Fruit fly (Drosophila melanogaster) whole organism, pupa: ENCODE data around the gene CG43116.

Experiments
- CG14655 ChIP-seq: fragments of 200-800 bp; sonication (Bioruptor generic); optimal IDR thresholded peaks from 3 replicates; lab custom pipeline; 2017; ENCODE audit warnings: mild to moderate bottlenecking, missing biosample characterization, missing genetic modification reagents, missing genetic modification characterization
- CG34367 ChIP-seq: fragments of 200-800 bp; sonication (Bioruptor generic); optimal IDR thresholded peaks from 2 replicates; lab custom pipeline; 2018; ENCODE audit warnings: missing biosample characterization, mild to moderate bottlenecking, missing genetic modification characterization
- Ets98B ChIP-seq: fragments of 200-800 bp; sonication (Bioruptor generic); IDR thresholded peaks from 2 replicates; pipeline ENCODE4 v1.3.6; 2022; ENCODE audit warnings: missing biosample characterization, missing genetic modification characterization

DNA sequence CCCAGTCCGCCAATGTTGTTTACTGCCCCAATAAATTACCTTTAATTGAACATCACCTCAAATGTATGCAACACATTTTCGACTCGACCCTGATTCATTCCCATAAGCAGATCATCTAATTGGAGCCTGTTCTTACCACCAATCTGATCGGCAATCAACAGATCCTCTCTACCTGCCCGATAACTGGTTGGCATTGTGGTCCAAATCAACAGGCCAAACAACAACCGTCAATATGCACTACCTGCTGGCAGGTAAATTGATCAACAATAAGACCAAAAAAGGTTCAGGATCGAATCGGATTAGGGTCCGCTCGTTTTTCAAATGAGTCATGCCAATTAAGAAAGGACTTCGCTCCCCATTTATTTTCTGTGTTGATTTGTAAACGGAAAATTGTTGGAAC, 26.5 kb upstream of the CG43116 start:
- no peak for TF ChIP-seq Ets98B
- no peak for TF ChIP-seq CG34367 (tag; lab: Kevin White, UChicago)
- TF ChIP-seq CG14655 (GFP tag; lab: Kevin White, UChicago), result no peak
